Worm (Caenorhabditis elegans): ENCODE results near the gene srw-22.

ce11 chrV:15225650-15226049 is 42.8 kb upstream of the srw-22 start, which contains the start of gene srw-14:
- TF ChIP-seq pqm-1 (tag; optimal IDR thresholded peaks at IDR 0.05) (no peak), pros-1 (tag; optimal IDR thresholded peaks at IDR 0.05) (no peak), ceh-31 (tag; optimal IDR thresholded peaks at IDR 0.05) (no peak), hlh-6 (tag; optimal IDR thresholded peaks at IDR 0.05) (no peak), odd-2 (tag; optimal IDR thresholded peaks at IDR 0.05) (no peak), unc-42 (tag; optimal IDR thresholded peaks at IDR 0.05) (no peak), ama-1 (optimal IDR thresholded peaks at IDR 0.05) (no peak)

Data from whole organism, late embryonic.